Fruit fly (Drosophila melanogaster) whole organism: Measurements from ENCODE around the gene CG46339.

Experiments used
- CG8478 ChIP-seq: fragments of >200 bp; optimal IDR thresholded peaks from 2 replicates; lab custom pipeline; 2018; ENCODE audit warnings: inconsistent platforms
- Dll ChIP-seq: fragments of >200 bp; optimal IDR thresholded peaks from 2 replicates; lab custom pipeline; 2017
- EcR ChIP-seq, 2 experiments: fragments of >200 bp; optimal IDR thresholded peaks; 2 replicates each; lab custom pipeline; 2017; ENCODE audit warnings: missing biosample characterization in 2 of 2, missing genetic modification characterization in 2 of 2, missing genetic modification reagents in 2 of 2
- pan ChIP-seq: fragments of >200 bp; optimal IDR thresholded peaks from 2 replicates; lab custom pipeline; 2017
- psq ChIP-seq: fragments of >200 bp; optimal IDR thresholded peaks from 2 replicates; lab custom pipeline; 2017
- usp ChIP-seq: fragments of >200 bp; optimal IDR thresholded peaks from 2 replicates; lab custom pipeline; 2017; ENCODE audit warnings: missing biosample characterization, missing genetic modification characterization, mixed read lengths

CG46339 gene

dm6 chr3R:26968823-26969638 lies 53.5 kb downstream of the CG46339 start:
- no peak for TF ChIP-seq usp (GFP tag; lab: Kevin White, UChicago)
- TF ChIP-seq EcR (GFP tag; optimal IDR thresholded peaks at IDR 0.05; lab: Kevin White, UChicago) = peak in 1 of 2 experiments; percentile 75

- TF ChIP-seq Dll (lab: Kevin White, UChicago) = no peak
- TF ChIP-seq usp (GFP tag; lab: Kevin White, UChicago) = no peak
- no peak for TF ChIP-seq EcR (GFP tag; optimal IDR thresholded peaks at IDR 0.05; lab: Kevin White, UChicago)
Observed at dm6 chr3R:26969743-26970142, 54.2 kb downstream of the CG46339 start.

dm6 chr3R:26978241-26978640 lies 62.7 kb downstream of the CG46339 start, which contains the start of the genes CG14253 and CG46313:
CG14253 (plus strand) TSS chr3R:26978541.
CG46313 (plus strand) TSS chr3R:26978541.
- TF ChIP-seq Dll (lab: Kevin White, UChicago) = no peak
- no peak for TF ChIP-seq CG8478 (lab: Kevin White, UChicago)
- TF ChIP-seq pan = no peak
- TF ChIP-seq usp (GFP tag; lab: Kevin White, UChicago) = no peak
- TF ChIP-seq EcR (GFP tag; optimal IDR thresholded peaks at IDR 0.05; lab: Kevin White, UChicago) = no peak
- TF ChIP-seq psq (lab: Kevin White, UChicago) = no peak

dm6 chr3R:26980282-26980691 lies 64.7 kb downstream of the CG46339 start:
- TF ChIP-seq psq (lab: Kevin White, UChicago) (no peak), EcR (GFP tag; optimal IDR thresholded peaks at IDR 0.05; lab: Kevin White, UChicago) (no peak), usp (GFP tag; lab: Kevin White, UChicago) (no peak), Dll (lab: Kevin White, UChicago) (no peak), pan (no peak), CG8478 (lab: Kevin White, UChicago) (no peak)

DNA sequence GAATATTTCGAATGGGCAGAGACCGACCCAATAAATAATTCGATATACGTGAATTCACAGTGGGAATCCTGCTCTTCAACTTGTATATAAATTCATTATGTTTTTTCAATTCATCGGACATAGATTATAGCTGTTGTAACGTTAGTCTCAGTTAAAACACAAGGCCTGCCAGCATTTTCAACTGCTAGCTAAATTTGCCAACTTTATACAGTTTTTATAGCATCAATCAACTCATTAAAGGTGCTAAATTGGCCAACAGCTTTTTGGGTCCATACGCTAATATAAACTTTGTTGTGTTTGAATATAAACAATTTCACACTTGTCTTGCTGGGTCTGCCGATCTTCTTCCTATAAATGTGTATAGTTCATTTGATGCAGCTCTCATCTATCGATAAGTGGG lies 66.5 kb downstream of the CG46339 start:
- no peak for TF ChIP-seq Dll (lab: Kevin White, UChicago)
- TF ChIP-seq usp (GFP tag; lab: Kevin White, UChicago) = no peak
- TF ChIP-seq pan = no peak
- no peak for TF ChIP-seq psq (lab: Kevin White, UChicago)
- TF ChIP-seq EcR (GFP tag; optimal IDR thresholded peaks at IDR 0.05; lab: Kevin White, UChicago) = no peak
- no peak for TF ChIP-seq CG8478 (lab: Kevin White, UChicago)

DNA sequence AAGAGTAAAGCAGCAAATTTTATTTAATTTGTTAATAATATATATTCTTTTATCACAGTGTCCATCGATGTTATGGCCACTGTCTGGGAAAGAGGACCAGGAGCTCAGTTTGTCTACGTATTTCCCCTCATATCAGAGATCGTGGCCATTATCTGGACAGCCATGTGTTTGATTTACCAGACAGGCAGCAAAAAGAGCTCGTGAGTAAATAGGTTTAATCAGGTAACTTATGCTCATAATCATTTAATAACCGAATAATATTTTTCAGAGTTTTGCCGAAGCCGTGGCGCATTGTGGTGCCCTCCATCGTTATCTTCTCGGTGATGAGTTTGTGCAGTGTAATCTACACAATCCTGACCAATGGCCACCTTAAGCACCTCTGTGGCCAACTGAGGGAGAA lies 68.9 kb downstream of the CG46339 start:
- TF ChIP-seq pan (no peak), CG8478 (lab: Kevin White, UChicago) (no peak), EcR (GFP tag; optimal IDR thresholded peaks at IDR 0.05; lab: Kevin White, UChicago) (no peak), usp (GFP tag; lab: Kevin White, UChicago) (no peak), psq (lab: Kevin White, UChicago) (no peak), Dll (lab: Kevin White, UChicago) (no peak)

DNA sequence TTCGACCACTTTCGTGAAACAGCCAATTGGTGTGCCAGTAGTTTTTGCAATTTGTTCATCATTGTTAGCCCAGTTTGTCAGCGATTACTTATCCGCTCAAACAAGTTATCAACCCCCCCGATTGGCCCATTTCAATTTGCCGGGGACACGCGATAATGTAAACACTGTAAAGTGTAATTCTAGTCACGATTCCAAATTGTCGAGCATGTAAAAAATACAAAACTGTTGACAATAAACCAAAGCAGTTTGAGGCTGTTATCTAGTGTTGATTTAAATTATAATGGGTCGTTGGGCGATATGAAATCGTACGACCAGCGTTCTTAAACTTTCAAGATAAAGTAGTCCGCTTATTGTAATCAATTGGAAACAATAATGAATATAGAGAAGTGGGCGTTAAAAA lies 71.9 kb downstream of the CG46339 start:
- TF ChIP-seq CG8478 (lab: Kevin White, UChicago) (no peak), EcR (GFP tag; optimal IDR thresholded peaks at IDR 0.05; lab: Kevin White, UChicago) (no peak), pan (no peak), usp (GFP tag; lab: Kevin White, UChicago) (no peak), psq (lab: Kevin White, UChicago) (no peak), Dll (lab: Kevin White, UChicago) (no peak)

DNA sequence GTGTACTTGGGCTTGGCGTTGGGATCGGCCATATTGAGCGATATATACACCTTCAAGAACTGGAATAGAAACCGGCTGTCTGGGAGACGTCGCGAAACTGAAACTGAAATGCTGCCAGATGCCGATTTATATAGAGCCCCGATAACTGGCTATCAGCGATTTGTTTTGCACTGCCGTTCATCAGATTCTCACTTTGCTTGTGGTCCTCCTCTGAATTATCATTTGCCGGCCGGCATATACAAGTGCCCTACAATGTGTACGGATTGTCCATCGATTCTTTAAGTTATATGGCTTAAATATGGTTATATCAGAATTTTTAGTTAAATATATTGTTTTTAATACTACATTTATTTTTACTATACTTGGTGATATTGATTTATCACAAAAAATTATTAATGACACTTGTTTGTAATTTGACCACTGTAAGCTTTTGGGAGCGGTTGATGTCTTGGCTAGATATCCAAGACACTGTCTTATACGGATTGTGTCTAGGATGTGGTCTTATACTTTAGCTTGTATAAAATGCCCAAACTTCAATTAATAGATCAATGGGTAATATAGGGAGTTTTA lies 72.9 kb downstream of the CG46339 start, which contains the start of gene CG31075:
Gene CG31075, minus strand, starts transcription at position 106 of the 570 bp plus-strand sequence.
- TF ChIP-seq EcR (GFP tag; optimal IDR thresholded peaks at IDR 0.05; lab: Kevin White, UChicago) (no peak), psq (lab: Kevin White, UChicago) (peak; percentile 41), usp (GFP tag; lab: Kevin White, UChicago) (no peak)

- TF ChIP-seq Dll (lab: Kevin White, UChicago) (no peak), EcR (GFP tag; optimal IDR thresholded peaks at IDR 0.05; lab: Kevin White, UChicago) (peak in 1 of 2 experiments; percentile 43), pan (peak; percentile 83), usp (GFP tag; lab: Kevin White, UChicago) (no peak), psq (lab: Kevin White, UChicago) (no peak), CG8478 (lab: Kevin White, UChicago) (no peak)
Observed at dm6 chr3R:26989802-26990509, 74.4 kb downstream of the CG46339 start, which contains the start of gene CG31076. CG31076 (minus strand) TSS chr3R:26989852.

DNA sequence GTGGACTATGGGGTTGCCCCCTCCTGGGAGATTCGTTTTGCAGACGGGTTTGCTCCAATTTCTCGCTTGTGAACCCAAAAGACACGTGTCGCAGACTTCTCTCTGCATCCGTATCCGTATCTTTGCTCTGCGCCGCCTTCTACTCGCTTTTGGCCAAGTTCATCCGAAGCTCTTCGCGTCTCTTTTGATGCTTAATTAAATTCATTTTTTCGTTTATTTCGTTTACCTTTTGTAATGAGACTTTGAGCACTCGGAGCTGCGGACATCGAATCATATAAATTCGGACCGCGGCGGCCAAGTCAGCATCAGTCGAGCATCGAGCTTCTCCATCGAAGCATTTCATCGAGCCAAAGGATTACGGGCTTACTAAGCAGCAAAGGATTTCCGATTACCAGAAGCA lies 79.0 kb downstream of the CG46339 start, which contains the start of gene TwdlC:
Gene TwdlC, plus strand, starts transcription at position 301 of the 400 bp plus-strand sequence.
- TF ChIP-seq pan = no peak
- no peak for TF ChIP-seq EcR (GFP tag; optimal IDR thresholded peaks at IDR 0.05; lab: Kevin White, UChicago)
- no peak for TF ChIP-seq CG8478 (lab: Kevin White, UChicago)
- no peak for TF ChIP-seq Dll (lab: Kevin White, UChicago)
- TF ChIP-seq psq (lab: Kevin White, UChicago) = no peak
- no peak for TF ChIP-seq usp (GFP tag; lab: Kevin White, UChicago)
